Worm (Caenorhabditis elegans): ENCODE data around the gene lec-9.

DNA sequence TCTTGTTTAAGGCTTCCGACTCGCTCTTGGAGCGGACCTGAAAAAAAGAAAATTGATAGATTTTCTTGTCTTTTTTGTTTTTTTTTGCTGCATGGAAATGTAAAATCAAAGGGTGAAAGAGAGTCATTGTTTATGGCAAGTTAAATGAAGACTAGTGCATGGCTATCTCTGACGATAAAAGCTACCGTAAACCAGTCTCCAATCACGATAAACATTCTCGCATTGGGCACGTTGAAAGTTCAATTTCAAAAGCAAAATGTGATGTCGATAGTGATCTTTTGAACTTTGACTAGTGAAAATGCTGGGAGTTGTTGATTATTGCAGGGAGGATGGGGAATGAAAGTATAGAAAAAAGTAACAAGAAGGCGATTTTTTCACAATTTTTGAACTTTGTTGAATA lies 26.3 kb downstream of the lec-9 start:
- no peak for TF ChIP-seq mdl-1 (tag; optimal IDR thresholded peaks at IDR 0.05)
- TF ChIP-seq nhr-77 (tag; optimal IDR thresholded peaks at IDR 0.05), result no peak
- no peak for TF ChIP-seq ctbp-1 (GFP tag; IDR thresholded peaks at IDR 0.05)
- no peak for TF ChIP-seq pqm-1 (tag; optimal IDR thresholded peaks at IDR 0.05)
- no peak for TF ChIP-seq dve-1 (tag; optimal IDR thresholded peaks at IDR 0.05; ENCODE audit: insufficient read depth)
- TF ChIP-seq lin-15B (tag; optimal IDR thresholded peaks at IDR 0.05), result no peak
- no peak for TF ChIP-seq skn-1 (tag; optimal IDR thresholded peaks at IDR 0.05)
- no peak for TF ChIP-seq ama-1 (optimal IDR thresholded peaks at IDR 0.05)
- no peak for TF ChIP-seq mxl-2 (GFP tag; conservative IDR thresholded peaks at IDR 0.05)
- no peak for TF ChIP-seq tra-1 (GFP tag; IDR thresholded peaks at IDR 0.05)
- no peak for TF ChIP-seq aly-2 (tag; optimal IDR thresholded peaks at IDR 0.05)
- no peak for TF ChIP-seq F49E8.2 (tag; optimal IDR thresholded peaks at IDR 0.05; ENCODE audit: borderline replicate concordance)
